Worm (Caenorhabditis elegans): ENCODE results near the gene sar-1.
A peak's percentile ranks its signal among the peaks of the same experiment; 100 is the strongest.

Gene sar-1

DNA sequence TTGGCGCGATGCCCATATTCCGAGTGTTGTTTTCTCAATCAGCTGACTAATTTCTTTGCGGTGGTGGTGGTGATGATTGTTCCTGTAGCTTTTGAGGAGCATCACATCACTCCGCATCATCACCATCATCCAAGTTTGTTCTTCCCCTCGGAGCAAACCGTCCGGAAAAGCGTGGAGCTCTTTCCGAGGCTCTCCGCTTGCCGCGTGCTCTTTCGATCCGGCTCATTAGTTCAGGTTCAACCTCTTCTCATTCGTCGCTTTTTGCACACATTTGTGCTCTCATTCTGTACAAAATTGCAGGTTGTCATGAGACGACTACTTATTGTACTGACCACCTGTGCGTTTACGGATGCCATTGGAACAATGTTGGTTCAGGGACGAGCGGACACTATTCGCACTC, 47.9 kb downstream of the sar-1 start, which contains the start of gene M01H9.5:
M01H9.5 (plus strand) TSS at position 301 of the 400 bp plus-strand sequence.
- no peak for TF ChIP-seq athp-1 (tag; optimal IDR thresholded peaks at IDR 0.05)

DNA sequence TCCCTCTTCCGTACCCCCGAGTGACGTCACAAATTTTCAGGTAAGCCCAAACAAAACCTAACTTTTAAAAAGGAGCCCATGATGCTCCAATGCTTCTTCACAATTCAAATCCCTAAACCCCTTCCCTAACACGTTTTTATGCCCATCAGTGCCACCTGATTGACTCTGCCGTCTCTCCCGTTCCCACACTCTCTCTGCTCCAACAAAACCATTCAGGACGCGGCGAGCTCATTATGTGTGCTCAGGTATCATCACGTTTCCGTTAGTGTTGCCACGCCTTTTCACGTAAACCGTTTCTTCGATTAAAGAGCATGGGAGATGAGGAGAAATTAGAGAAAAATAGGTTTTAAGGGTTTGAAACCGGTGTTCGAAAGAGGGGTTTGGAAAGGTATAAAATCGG, 50.0 kb downstream of the sar-1 start, which contains the start of gene M01H9.2:
M01H9.2 (minus strand) TSS at position 101 of the 400 bp plus-strand sequence.
- TF ChIP-seq ceh-91 (GFP tag; IDR thresholded peaks at IDR 0.05) (no peak), hmg-1.2 (GFP tag; IDR thresholded peaks at IDR 0.05) (peak; percentile 39; the same call in 1 of the 2 replicates)
